Worm (Caenorhabditis elegans): Measurements from ENCODE around the gene Y22D7AL.10.

- TF ChIP-seq mdl-1 (tag; optimal IDR thresholded peaks at IDR 0.05) (no peak), ceh-82 (tag; optimal IDR thresholded peaks at IDR 0.05) (no peak), skn-1 (tag; optimal IDR thresholded peaks at IDR 0.05) (no peak), ama-1 (optimal IDR thresholded peaks at IDR 0.05) (no peak), elt-3 (tag; optimal IDR thresholded peaks at IDR 0.05) (no peak), lin-15B (tag; optimal IDR thresholded peaks at IDR 0.05) (no peak), egl-27 (tag; optimal IDR thresholded peaks at IDR 0.05) (no peak), aha-1 (tag; optimal IDR thresholded peaks at IDR 0.05) (no peak)
Observed at ce11 chrIII:1638345-1638744, 19.6 kb upstream of the Y22D7AL.10 start.
